Fruit fly (Drosophila melanogaster): ENCODE data around the gene lft.

Gene lft

DNA sequence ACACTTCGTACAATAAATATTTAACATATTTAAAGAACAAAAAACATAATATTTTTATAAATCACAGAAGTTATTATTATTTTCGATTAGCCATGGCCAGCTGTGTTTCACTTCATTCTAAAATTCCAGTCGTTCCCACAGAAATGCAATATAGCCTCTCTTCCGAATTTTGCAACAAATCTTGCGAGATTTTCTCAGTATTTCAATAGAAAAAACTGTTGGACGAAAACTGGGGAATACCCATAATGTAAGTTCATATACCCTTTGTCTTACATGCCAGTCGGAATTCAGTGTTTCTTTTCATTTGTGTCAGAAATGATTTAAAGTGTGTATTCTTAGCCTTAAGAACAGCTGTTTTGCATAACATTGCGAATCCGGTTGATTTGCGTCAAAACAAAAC lies 7.8 kb upstream of the lft start, which contains the start of the genes CtsL4 and ClpP (continued):
- TF ChIP-seq vri (GFP tag; optimal IDR thresholded peaks at IDR 0.05), result no peak
- no peak for TF ChIP-seq CG6808 (GFP tag; optimal IDR thresholded peaks at IDR 0.05)
- TF ChIP-seq Eip93F (GFP tag; optimal IDR thresholded peaks at IDR 0.05), result no peak
- no peak for TF ChIP-seq svp (GFP tag)
- no peak for TF ChIP-seq topi (GFP tag; optimal IDR thresholded peaks at IDR 0.05)
- TF ChIP-seq achi (GFP tag; optimal IDR thresholded peaks at IDR 0.05), result no peak
- peak; percentile 50 for TF ChIP-seq CG31627 (GFP tag; optimal IDR thresholded peaks at IDR 0.05)
- no peak for TF ChIP-seq CG8319 (GFP tag; optimal IDR thresholded peaks at IDR 0.05)
- peak; percentile 10 for TF ChIP-seq dac (GFP tag; optimal IDR thresholded peaks at IDR 0.05)
- peak; percentile 36 for TF ChIP-seq acj6 (GFP tag; optimal IDR thresholded peaks at IDR 0.05)
- TF ChIP-seq CG11902 (GFP tag; optimal IDR thresholded peaks at IDR 0.05), result no peak
- no peak for TF ChIP-seq Eip75B (GFP tag; optimal IDR thresholded peaks at IDR 0.05)
- no peak for TF ChIP-seq Sox102F (GFP tag; optimal IDR thresholded peaks at IDR 0.05)
- TF ChIP-seq Sox15 (GFP tag; optimal IDR thresholded peaks at IDR 0.05), result no peak
- TF ChIP-seq cyc (GFP tag; optimal IDR thresholded peaks at IDR 0.05), result peak; percentile 29
- no peak for TF ChIP-seq dsx (GFP tag; optimal IDR thresholded peaks at IDR 0.05; ENCODE audit: poor library complexity, severe bottlenecking)
- peak; percentile 37 for TF ChIP-seq CG8632 (GFP tag; optimal IDR thresholded peaks at IDR 0.05)
- TF ChIP-seq Hr38 (GFP tag; optimal IDR thresholded peaks at IDR 0.05), result no peak
- no peak for TF ChIP-seq fkh (GFP tag; optimal IDR thresholded peaks at IDR 0.05)
- no peak for TF ChIP-seq Hr39 (GFP tag; optimal IDR thresholded peaks at IDR 0.05)
- TF ChIP-seq CG11762 (GFP tag; optimal IDR thresholded peaks at IDR 0.05; ENCODE audit: insufficient read depth), result no peak

dm6 chr2L:10362408-10363067 lies 1.7 kb upstream of the lft start, which contains the start of the genes Cand1 and pim:
TSS of gene Cand1 (minus strand) at chr2L:10362707.
TSS of gene pim (plus strand) at chr2L:10362989.
- TF ChIP-seq CG6808 (GFP tag; optimal IDR thresholded peaks at IDR 0.05), result no peak
- TF ChIP-seq CG3032 (tag; optimal IDR thresholded peaks at IDR 0.05), result peak; percentile 16

dm6 chr2L:10366525-10366924 lies 2.3 kb downstream of the lft start, which contains the start of gene CG5056:
TSS of gene CG5056 (plus strand) at chr2L:10366692.
- TF ChIP-seq topi (GFP tag; optimal IDR thresholded peaks at IDR 0.05) (no peak), Sox102F (GFP tag; optimal IDR thresholded peaks at IDR 0.05) (no peak), CG3032 (tag; optimal IDR thresholded peaks at IDR 0.05) (peak; percentile 47), fd85E (GFP tag; optimal IDR thresholded peaks at IDR 0.05) (no peak), spab (GFP tag; optimal IDR thresholded peaks at IDR 0.05) (no peak), cyc (GFP tag; optimal IDR thresholded peaks at IDR 0.05) (peak; percentile 1), CG8119 (GFP tag; IDR thresholded peaks at IDR 0.05) (peak; percentile 55), Eip78C (GFP tag) (peak; percentile 63), Ets96B (tag; optimal IDR thresholded peaks at IDR 0.05) (peak; percentile 6)

dm6 chr2L:10372297-10372696 lies 8.0 kb downstream of the lft start:
- TF ChIP-seq Eip78C (GFP tag) (peak; percentile 8), Hr39 (GFP tag; optimal IDR thresholded peaks at IDR 0.05) (no peak)

DNA sequence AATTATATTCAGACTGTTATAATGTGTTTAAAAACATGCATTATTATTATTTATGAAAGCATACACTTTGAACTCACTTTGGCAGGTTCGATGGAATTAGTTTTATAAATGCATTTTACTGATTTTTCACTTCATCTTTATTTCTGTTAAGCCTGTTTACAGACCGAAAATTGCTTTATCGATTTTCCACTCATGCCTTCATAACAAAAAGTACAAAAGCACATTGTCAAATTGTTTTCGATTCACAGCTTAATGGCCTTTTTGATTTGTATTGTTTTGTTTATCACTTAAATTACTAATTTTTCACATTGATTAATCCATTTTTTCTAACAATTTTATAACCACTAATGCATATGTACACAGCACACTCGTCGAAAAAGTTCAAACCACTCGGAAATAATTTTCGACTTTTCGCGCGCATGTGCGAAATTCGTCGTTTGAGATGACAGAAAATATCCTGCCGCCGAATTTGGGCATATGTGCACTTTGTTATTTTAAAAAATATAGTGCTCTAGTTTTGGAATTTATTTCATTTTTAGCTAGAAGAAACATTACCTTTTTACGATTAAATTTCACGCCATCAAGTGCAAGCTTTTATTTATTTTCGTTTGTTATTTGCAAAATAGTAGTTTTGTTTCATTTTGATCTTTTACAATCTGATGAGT lies 9.5 kb downstream of the lft start, which contains the start of gene rho-5:
rho-5 (minus strand) TSS at position 296 of the 665 bp plus-strand sequence.
- TF ChIP-seq CG11902 (GFP tag; optimal IDR thresholded peaks at IDR 0.05), result no peak
- TF ChIP-seq CG16779 (tag; optimal IDR thresholded peaks at IDR 0.05), result no peak
- peak; percentile 9 for TF ChIP-seq Hr4 (GFP tag; optimal IDR thresholded peaks at IDR 0.05)
- no peak for TF ChIP-seq esn (GFP tag; optimal IDR thresholded peaks at IDR 0.05)
- no peak for TF ChIP-seq fd85E (GFP tag; optimal IDR thresholded peaks at IDR 0.05)
- no peak for TF ChIP-seq Gug (GFP tag; IDR thresholded peaks at IDR 0.05)

Measured in whole organism, prepupa.